Worm (Caenorhabditis elegans) whole organism, midembryonic: ENCODE data around the gene ZK792.5.

Experiments
- T22C8.4 ChIP-seq: fragments of 200-800 bp; sonication (Bioruptor generic); IDR thresholded peaks from 2 replicates; pipeline ENCODE4 v1.3.6; 2022; ENCODE audit warnings: missing genetic modification characterization, missing compliant biosample characterization
- cog-1 ChIP-seq: sonication (generic microtip); optimal IDR thresholded peaks from 2 replicates; lab custom pipeline; 2016; ENCODE audit warnings: missing genetic modification characterization, missing compliant biosample characterization
- flt-1 ChIP-seq: fragments of 200-800 bp; sonication (Bioruptor generic); IDR thresholded peaks from 2 replicates; pipeline ENCODE4 v1.3.6; 2022; ENCODE audit warnings: missing genetic modification characterization, missing compliant biosample characterization
- klf-2 ChIP-seq: fragments of 200-800 bp; sonication (Bioruptor generic); conservative IDR thresholded peaks from 2 replicates; pipeline ENCODE4 v1.3.6; 2022; ENCODE audit warnings: missing genetic modification reagents, missing genetic modification characterization, missing compliant biosample characterization
- med-1 ChIP-seq: sonication (generic microtip); optimal IDR thresholded peaks from 2 replicates; lab custom pipeline; 2017; ENCODE audit warnings: missing genetic modification characterization, mild to moderate bottlenecking, missing compliant biosample characterization, antibody characterized with exemption, missing genetic modification reagents; ENCODE audit not compliant: insufficient read depth
- ref-1 ChIP-seq: fragments of 200-800 bp; sonication (Bioruptor generic); conservative IDR thresholded peaks from 2 replicates; pipeline ENCODE4 v1.3.6; 2022; ENCODE audit warnings: missing genetic modification reagents, missing genetic modification characterization, missing compliant biosample characterization
- tab-1 ChIP-seq: fragments of 200-800 bp; sonication (Bioruptor generic); IDR thresholded peaks from 2 replicates; pipeline ENCODE4 v1.3.6; 2022; ENCODE audit warnings: missing genetic modification characterization, missing compliant biosample characterization
- ztf-23 ChIP-seq: fragments of 200-800 bp; sonication (Bioruptor generic); IDR thresholded peaks from 2 replicates; pipeline ENCODE4 v1.3.6; 2022; ENCODE audit warnings: missing genetic modification reagents, missing genetic modification characterization, missing compliant biosample characterization
- ztf-29 ChIP-seq: fragments of 200-800 bp; sonication (Bioruptor generic); IDR thresholded peaks from 2 replicates; pipeline ENCODE4 v1.3.6; 2022; ENCODE audit warnings: missing genetic modification reagents, missing genetic modification characterization, missing compliant biosample characterization

DNA sequence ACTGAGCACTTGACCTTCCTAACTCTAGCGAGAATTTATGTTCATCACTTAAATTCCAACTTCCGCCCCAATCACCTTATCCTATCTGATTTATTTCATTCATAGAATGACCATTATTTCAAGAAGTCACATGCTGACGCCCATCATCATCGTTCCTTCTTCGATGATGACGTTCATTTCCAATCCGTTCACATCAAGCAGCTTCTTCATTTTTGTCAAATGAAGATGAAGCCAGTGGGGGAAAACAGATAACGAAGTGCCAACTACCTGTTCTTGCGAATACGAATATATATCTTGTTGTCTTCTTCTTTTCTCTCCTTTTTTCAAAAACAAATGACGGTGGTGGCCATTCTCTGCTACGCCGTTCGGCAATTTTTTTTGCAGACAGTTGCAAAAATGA, 14.0 kb upstream of the ZK792.5 start:
- TF ChIP-seq med-1 (GFP tag; lab: Kevin White, UChicago), result no peak
- no peak for TF ChIP-seq ref-1 (GFP tag; lab: Robert Waterston, UW)
- TF ChIP-seq ztf-29 (GFP tag; lab: Robert Waterston, UW), result no peak
- TF ChIP-seq flt-1, result no peak
- TF ChIP-seq T22C8.4 (GFP tag; lab: Robert Waterston, UW), result no peak
- no peak for TF ChIP-seq tab-1
- TF ChIP-seq klf-2 (GFP tag; lab: Robert Waterston, UW), result no peak
- TF ChIP-seq cog-1, result no peak
- TF ChIP-seq ztf-23 (GFP tag; lab: Robert Waterston, UW), result no peak
